Worm (Caenorhabditis elegans): ENCODE results near the gene T26C12.3.

Gene T26C12.3

ce11 chrIV:3289237-3289636 lies 16.0 kb upstream of the T26C12.3 start, which contains the start of gene gcy-23:
TSS of gene gcy-23 (minus strand) at chrIV:3289337.
- no peak for TF ChIP-seq unc-130 (GFP tag; optimal IDR thresholded peaks at IDR 0.05)
- no peak for TF ChIP-seq zip-11 (GFP tag; IDR thresholded peaks at IDR 0.05)
- TF ChIP-seq rbr-2 (tag; optimal IDR thresholded peaks at IDR 0.05) = no peak
- TF ChIP-seq saeg-2 (GFP tag; IDR thresholded peaks at IDR 0.05) = no peak
- TF ChIP-seq tra-1 (GFP tag; IDR thresholded peaks at IDR 0.05) = no peak
- TF ChIP-seq vab-7 (GFP tag; IDR thresholded peaks at IDR 0.05) = no peak
- TF ChIP-seq php-3 (GFP tag; IDR thresholded peaks at IDR 0.05) = no peak
- no peak for TF ChIP-seq sdz-12 (GFP tag; optimal IDR thresholded peaks at IDR 0.05)
- no peak for TF ChIP-seq lin-15B (tag; optimal IDR thresholded peaks at IDR 0.05)

- TF ChIP-seq tag-97 (GFP tag; IDR thresholded peaks at IDR 0.05) = no peak
- TF ChIP-seq ZK337.2 (GFP tag; IDR thresholded peaks at IDR 0.05) = 0 out of 2 replicates have a peak, but pooled peaks have one; percentile 15
- no peak for TF ChIP-seq unc-39 (tag; optimal IDR thresholded peaks at IDR 0.05)
Measured at ce11 chrIV:3278822-3279221, 5.6 kb upstream of the T26C12.3 start.

DNA sequence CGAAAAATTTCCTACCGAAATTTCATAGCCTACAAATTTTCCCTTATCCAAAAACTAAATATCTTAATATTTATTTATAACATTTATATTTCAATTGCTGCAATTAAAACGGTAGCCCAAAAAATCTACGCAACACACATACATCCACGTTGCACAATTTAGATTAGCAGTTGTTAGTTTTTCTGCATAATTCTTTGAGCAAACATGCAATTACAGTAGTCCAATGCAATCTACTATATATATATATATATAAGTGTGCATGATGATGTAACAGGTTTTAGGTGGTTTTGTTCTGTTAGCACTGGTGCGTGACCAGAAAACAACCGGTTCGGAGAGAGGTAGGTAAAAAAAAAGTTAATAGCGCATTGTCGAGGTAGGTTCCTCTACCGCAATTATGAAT lies 1.9 kb downstream of the T26C12.3 start:
- TF ChIP-seq daf-8 (GFP tag; IDR thresholded peaks at IDR 0.05) (no peak), spr-3 (GFP tag; optimal IDR thresholded peaks at IDR 0.05) (no peak), egl-43 (GFP tag; IDR thresholded peaks at IDR 0.05) (no peak)

ce11 chrIV:3267581-3267980 lies 5.6 kb downstream of the T26C12.3 start, which contains the start of gene clec-173:
TSS of gene clec-173 (minus strand) at chrIV:3267681.
- TF ChIP-seq ceh-28 (tag; optimal IDR thresholded peaks at IDR 0.05) (no peak), daf-19 (GFP tag; conservative IDR thresholded peaks at IDR 0.05) (no peak), lin-38 (GFP tag; IDR thresholded peaks at IDR 0.05) (no peak), daf-12 (tag; optimal IDR thresholded peaks at IDR 0.05) (no peak)

- TF ChIP-seq nhr-42 (GFP tag; IDR thresholded peaks at IDR 0.05) = 0 out of 2 replicates have a peak, but pooled peaks have one; percentile 12
- peak; percentile 73 for TF ChIP-seq set-16 (GFP tag; IDR thresholded peaks at IDR 0.05)
- no peak for TF ChIP-seq lsy-2 (tag; optimal IDR thresholded peaks at IDR 0.05)
Measured at ce11 chrIV:3266841-3267240, 6.4 kb downstream of the T26C12.3 start.

DNA sequence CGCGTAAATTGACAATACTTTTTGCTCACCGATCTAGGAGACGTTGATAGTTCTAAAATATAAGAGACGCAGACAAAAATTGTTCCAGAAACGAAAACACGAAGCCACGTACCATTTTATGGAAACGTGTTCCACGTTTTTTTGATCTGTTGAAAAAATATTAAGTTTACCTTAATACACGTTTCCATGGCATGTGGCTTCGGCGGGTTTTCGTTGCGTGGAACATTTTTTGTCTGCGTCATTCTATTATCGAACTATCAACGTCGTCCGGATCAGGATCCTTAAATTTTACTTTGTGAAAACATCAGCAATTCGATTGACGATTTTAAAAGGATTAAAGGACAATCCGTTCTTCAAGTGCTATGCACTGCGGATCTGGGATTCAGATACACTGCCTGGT lies 7.5 kb downstream of the T26C12.3 start, which contains the start of gene T26C12.2:
Gene T26C12.2 (minus strand): TSS at position 101 of the 400 bp plus-strand sequence.
- TF ChIP-seq saeg-2 (GFP tag; IDR thresholded peaks at IDR 0.05) = no peak
- no peak for TF ChIP-seq sdz-12 (GFP tag; optimal IDR thresholded peaks at IDR 0.05)
- no peak for TF ChIP-seq F44E2.7 (GFP tag; IDR thresholded peaks at IDR 0.05)
- no peak for TF ChIP-seq Y5F2A.4 (GFP tag; optimal IDR thresholded peaks at IDR 0.05)
- no peak for TF ChIP-seq egl-27 (tag; optimal IDR thresholded peaks at IDR 0.05)
- no peak for TF ChIP-seq gei-8 (GFP tag; optimal IDR thresholded peaks at IDR 0.05)
- no peak for TF ChIP-seq zip-11 (GFP tag; IDR thresholded peaks at IDR 0.05)
- no peak for TF ChIP-seq lin-15B (tag; optimal IDR thresholded peaks at IDR 0.05)
- no peak for TF ChIP-seq nhr-111 (GFP tag; optimal IDR thresholded peaks at IDR 0.05)
- TF ChIP-seq nhr-237 (tag; optimal IDR thresholded peaks at IDR 0.05) = no peak
- TF ChIP-seq skn-1 (tag; optimal IDR thresholded peaks at IDR 0.05) = no peak
- TF ChIP-seq rbr-2 (tag; optimal IDR thresholded peaks at IDR 0.05) = no peak
- TF ChIP-seq lir-3 (tag; optimal IDR thresholded peaks at IDR 0.05) = no peak
- TF ChIP-seq madf-9 (GFP tag; conservative IDR thresholded peaks at IDR 0.05) = no peak
- TF ChIP-seq dpl-1 (GFP tag; optimal IDR thresholded peaks at IDR 0.05) = no peak
- no peak for TF ChIP-seq R02D3.7 (tag; optimal IDR thresholded peaks at IDR 0.05)
